Worm (Caenorhabditis elegans) whole organism, late embryonic: ENCODE measurements around the gene F59B10.3.
A peak's percentile ranks its signal among the peaks of the same experiment; 100 is the strongest.

ENCODE experiments used
- C08G9.2 ChIP-seq: sonication (generic microtip); optimal IDR thresholded peaks from 2 replicates; lab custom pipeline; 2016; ENCODE audit warnings: mild to moderate bottlenecking, missing genetic modification characterization, moderate library complexity, missing compliant biosample characterization
- F13H6.1 ChIP-seq: sonication (generic microtip); optimal IDR thresholded peaks from 2 replicates; lab custom pipeline; 2016; ENCODE audit warnings: missing genetic modification characterization, missing compliant biosample characterization
- K09A11.1 ChIP-seq: sonication (generic microtip); optimal IDR thresholded peaks from 2 replicates; lab custom pipeline; 2017; ENCODE audit warnings: antibody characterized with exemption, mild to moderate bottlenecking, missing genetic modification characterization, missing compliant biosample characterization; ENCODE audit not compliant: insufficient read depth
- Y22D7AL.16 ChIP-seq: sonication (generic microtip); optimal IDR thresholded peaks from 2 replicates; lab custom pipeline; 2016; ENCODE audit warnings: missing genetic modification characterization, missing compliant biosample characterization
- ahr-1 ChIP-seq: sonication (generic microtip); optimal IDR thresholded peaks from 2 replicates; lab custom pipeline; 2016; ENCODE audit warnings: missing genetic modification characterization, missing compliant biosample characterization
- ama-1 ChIP-seq: fragments of 150-350 bp; optimal IDR thresholded peaks from 2 replicates; lab custom pipeline; 2014
- ceh-14 ChIP-seq: sonication (generic microtip); optimal IDR thresholded peaks from 2 replicates; lab custom pipeline; 2016; ENCODE audit warnings: missing genotype, missing genetic modification characterization, missing compliant biosample characterization
- ceh-18 ChIP-seq: sonication (generic microtip); optimal IDR thresholded peaks from 2 replicates; lab custom pipeline; 2016; ENCODE audit warnings: missing genetic modification characterization, missing compliant biosample characterization
- ceh-19 ChIP-seq: fragments of 200-800 bp; sonication (Bioruptor generic); optimal IDR thresholded peaks from 2 replicates; lab custom pipeline; 2018; ENCODE audit warnings: mild to moderate bottlenecking, missing genetic modification characterization, missing compliant biosample characterization
- ceh-22 ChIP-seq: sonication (generic microtip); optimal IDR thresholded peaks from 2 replicates; lab custom pipeline; 2017; ENCODE audit warnings: missing biosample characterization, missing genetic modification characterization
- ceh-31 ChIP-seq: sonication (generic microtip); optimal IDR thresholded peaks from 2 replicates; lab custom pipeline; 2016; ENCODE audit warnings: missing genetic modification characterization, missing compliant biosample characterization
- ceh-34 ChIP-seq: sonication (generic microtip); optimal IDR thresholded peaks from 2 replicates; lab custom pipeline; 2016; ENCODE audit warnings: mild to moderate bottlenecking, missing genetic modification characterization, missing compliant biosample characterization
- ceh-48 ChIP-seq: sonication (generic microtip); optimal IDR thresholded peaks from 2 replicates; lab custom pipeline; 2016; ENCODE audit warnings: missing genetic modification characterization, inconsistent platforms, missing compliant biosample characterization
- ceh-9 ChIP-seq: sonication (generic microtip); optimal IDR thresholded peaks from 2 replicates; lab custom pipeline; 2016; ENCODE audit warnings: mild to moderate bottlenecking, missing genetic modification characterization, inconsistent platforms, missing compliant biosample characterization
- che-1 ChIP-seq: sonication (generic microtip); optimal IDR thresholded peaks from 2 replicates; lab custom pipeline; 2016; ENCODE audit warnings: mild to moderate bottlenecking, missing genetic modification characterization, missing compliant biosample characterization
- dmd-4 ChIP-seq: sonication (generic microtip); optimal IDR thresholded peaks from 2 replicates; lab custom pipeline; 2016; ENCODE audit warnings: borderline replicate concordance, missing genetic modification characterization, missing compliant biosample characterization
- dve-1 ChIP-seq: sonication (generic microtip); optimal IDR thresholded peaks from 2 replicates; lab custom pipeline; 2017; ENCODE audit warnings: antibody characterized with exemption, mild to moderate bottlenecking, missing genetic modification characterization, missing compliant biosample characterization
- elt-2 ChIP-seq: sonication (generic microtip); optimal IDR thresholded peaks from 2 replicates; lab custom pipeline; 2016; ENCODE audit warnings: missing genetic modification reagents, missing genetic modification characterization, missing compliant biosample characterization
- elt-4 ChIP-seq: sonication (generic microtip); optimal IDR thresholded peaks from 2 replicates; lab custom pipeline; 2016; ENCODE audit warnings: missing genetic modification characterization, missing compliant biosample characterization
- ets-4 ChIP-seq: sonication (generic microtip); optimal IDR thresholded peaks from 2 replicates; lab custom pipeline; 2016; ENCODE audit warnings: missing genetic modification characterization, missing compliant biosample characterization
- fax-1 ChIP-seq: sonication (generic microtip); optimal IDR thresholded peaks from 2 replicates; lab custom pipeline; 2016; ENCODE audit warnings: missing genotype, missing genetic modification characterization, missing compliant biosample characterization
- fkh-6 ChIP-seq: sonication (generic microtip); optimal IDR thresholded peaks from 2 replicates; lab custom pipeline; 2016; ENCODE audit warnings: missing genetic modification characterization, missing compliant biosample characterization
- gmeb-2 ChIP-seq: sonication (generic microtip); optimal IDR thresholded peaks from 2 replicates; lab custom pipeline; 2016; ENCODE audit warnings: missing genetic modification characterization, inconsistent platforms, missing compliant biosample characterization
- hlh-15 ChIP-seq: sonication (generic microtip); optimal IDR thresholded peaks from 2 replicates; lab custom pipeline; 2016; ENCODE audit warnings: missing genetic modification characterization, missing compliant biosample characterization
- hlh-30 ChIP-seq: sonication (generic microtip); optimal IDR thresholded peaks from 2 replicates; lab custom pipeline; 2017; ENCODE audit warnings: antibody characterized with exemption, missing genetic modification characterization, missing compliant biosample characterization; ENCODE audit not compliant: insufficient read depth
- hlh-6 ChIP-seq: sonication (generic microtip); optimal IDR thresholded peaks from 2 replicates; lab custom pipeline; 2016; ENCODE audit warnings: missing genotype, missing genetic modification characterization, missing compliant biosample characterization
- hlh-8 ChIP-seq: sonication (generic microtip); optimal IDR thresholded peaks from 2 replicates; lab custom pipeline; 2016; ENCODE audit warnings: missing genotype, missing genetic modification characterization, missing compliant biosample characterization
- lim-6 ChIP-seq: sonication (generic microtip); optimal IDR thresholded peaks from 2 replicates; lab custom pipeline; 2016; ENCODE audit warnings: missing genetic modification characterization, missing compliant biosample characterization
- lin-11 ChIP-seq: fragments of 200-800 bp; sonication (Bioruptor generic); optimal IDR thresholded peaks from 2 replicates; lab custom pipeline; 2018; ENCODE audit warnings: mild to moderate bottlenecking, missing genetic modification characterization, missing compliant biosample characterization
- mec-3 ChIP-seq: sonication (generic microtip); optimal IDR thresholded peaks from 2 replicates; lab custom pipeline; 2016; ENCODE audit warnings: borderline replicate concordance, missing genetic modification characterization, missing compliant biosample characterization
- nhr-232 ChIP-seq: sonication (generic microtip); optimal IDR thresholded peaks from 2 replicates; lab custom pipeline; 2016; ENCODE audit warnings: missing genetic modification characterization, missing compliant biosample characterization
- odd-2 ChIP-seq: sonication (generic microtip); optimal IDR thresholded peaks from 2 replicates; lab custom pipeline; 2017; ENCODE audit warnings: antibody characterized with exemption, mild to moderate bottlenecking, missing genetic modification characterization, missing compliant biosample characterization
- pax-1 ChIP-seq: fragments of 150-350 bp; optimal IDR thresholded peaks from 2 replicates; lab custom pipeline; 2014; ENCODE audit warnings: missing biosample characterization, missing genetic modification characterization
- pqm-1 ChIP-seq: sonication (generic microtip); optimal IDR thresholded peaks from 2 replicates; lab custom pipeline; 2016; ENCODE audit warnings: missing genetic modification characterization, missing compliant biosample characterization
- pros-1 ChIP-seq: fragments of 150-350 bp; optimal IDR thresholded peaks from 2 replicates; lab custom pipeline; 2014; ENCODE audit warnings: missing biosample characterization, missing genetic modification reagents, missing genetic modification characterization
- ref-2 ChIP-seq: sonication (generic microtip); optimal IDR thresholded peaks from 2 replicates; lab custom pipeline; 2016; ENCODE audit warnings: missing genetic modification characterization, missing compliant biosample characterization
- rnt-1 ChIP-seq: sonication (generic microtip); optimal IDR thresholded peaks from 2 replicates; lab custom pipeline; 2016; ENCODE audit warnings: missing genetic modification characterization, missing compliant biosample characterization
- sdc-2 ChIP-seq: sonication (generic microtip); optimal IDR thresholded peaks from 2 replicates; lab custom pipeline; 2016; ENCODE audit warnings: missing genotype, missing genetic modification characterization, missing compliant biosample characterization
- sox-2 ChIP-seq: fragments of 200-800 bp; sonication (Bioruptor generic); IDR thresholded peaks from 2 replicates; pipeline ENCODE4 v1.3.6; 2022; ENCODE audit warnings: missing genetic modification reagents, missing genetic modification characterization, missing compliant biosample characterization
- syd-9 ChIP-seq: sonication (generic microtip); optimal IDR thresholded peaks from 2 replicates; lab custom pipeline; 2016; ENCODE audit warnings: mild to moderate bottlenecking, missing genetic modification characterization, moderate library complexity, missing compliant biosample characterization
- tbx-2 ChIP-seq: sonication (generic microtip); optimal IDR thresholded peaks from 2 replicates; lab custom pipeline; 2016; ENCODE audit warnings: missing genetic modification characterization, missing compliant biosample characterization
- unc-3 ChIP-seq, 2 experiments: fragments of 200-800 bp in 1 of 2; sonication (Bioruptor generic) in 1 of 2; sonication (generic microtip) in 1 of 2; conservative IDR thresholded peaks in 1 of 2; optimal IDR thresholded peaks in 1 of 2; 2 replicates each; pipeline versions ENCODE4 v1.3.6 to Lab custom; 2016 to 2022; ENCODE audit warnings: missing compliant biosample characterization in 2 of 2, missing genetic modification characterization in 2 of 2, missing genetic modification reagents in 1 of 2
- unc-42 ChIP-seq: sonication (generic microtip); optimal IDR thresholded peaks from 2 replicates; lab custom pipeline; 2016; ENCODE audit warnings: missing genotype, missing genetic modification characterization, missing compliant biosample characterization
- unc-55 ChIP-seq: sonication (generic microtip); optimal IDR thresholded peaks from 2 replicates; lab custom pipeline; 2017; ENCODE audit warnings: missing biosample characterization, missing genetic modification reagents, missing genetic modification characterization
- zip-5 ChIP-seq: sonication (generic microtip); optimal IDR thresholded peaks from 2 replicates; lab custom pipeline; 2016; ENCODE audit warnings: missing genetic modification characterization, missing compliant biosample characterization

F59B10.3 gene

ce11 chrII:10556550-10557205 is 46.3 kb downstream of the F59B10.3 start:
- no peak for TF ChIP-seq ceh-34 (tag; lab: Kevin White, UChicago)
- TF ChIP-seq lim-6 (tag; lab: Kevin White, UChicago) = no peak
- no peak for TF ChIP-seq ceh-48 (tag; lab: Kevin White, UChicago)
- peak; percentile 25 for TF ChIP-seq elt-2
- no peak for TF ChIP-seq tbx-2 (tag; lab: Kevin White, UChicago)
- TF ChIP-seq ceh-9 (tag; lab: Kevin White, UChicago) = no peak
- no peak for TF ChIP-seq ref-2 (tag; lab: Kevin White, UChicago)

- no peak for TF ChIP-seq F13H6.1
- peak; percentile 43 for TF ChIP-seq hlh-30
- no peak for TF ChIP-seq nhr-232 (tag; lab: Kevin White, UChicago)
- TF ChIP-seq ceh-22 = no peak
Observed at ce11 chrII:10557206-10557574, 46.8 kb downstream of the F59B10.3 start.

- TF ChIP-seq ceh-31 (tag; lab: Kevin White, UChicago) = no peak
- peak; percentile 50 for TF ChIP-seq hlh-30
Observed at ce11 chrII:10558345-10558744, 48.0 kb downstream of the F59B10.3 start.

ce11 chrII:10558962-10559415 is 48.6 kb downstream of the F59B10.3 start:
- no peak for TF ChIP-seq hlh-6 (tag; lab: Kevin White, UChicago)
- TF ChIP-seq fax-1 (tag; lab: Kevin White, UChicago) = no peak
- TF ChIP-seq hlh-30 = peak; percentile 85
- no peak for TF ChIP-seq ets-4
- TF ChIP-seq hlh-8 (tag; lab: Kevin White, UChicago) = no peak
- TF ChIP-seq elt-4 = no peak
- no peak for TF ChIP-seq syd-9 (tag; lab: Kevin White, UChicago)
- no peak for TF ChIP-seq ceh-34 (tag; lab: Kevin White, UChicago)
- no peak for TF ChIP-seq ceh-14
- no peak for TF ChIP-seq elt-2
- TF ChIP-seq pax-1 (tag; lab: Kevin White, UChicago) = no peak
- no peak for TF ChIP-seq pros-1 (tag; lab: Kevin White, UChicago)
- no peak for TF ChIP-seq unc-55 (GFP tag; lab: Kevin White, UChicago)
- no peak for TF ChIP-seq dmd-4
- TF ChIP-seq unc-3 (GFP tag; conservative IDR thresholded peaks at IDR 0.05; lab: Robert Waterston, UW) = no peak
- TF ChIP-seq unc-3 (tag; optimal IDR thresholded peaks at IDR 0.05; lab: Kevin White, UChicago) = no peak
- TF ChIP-seq lin-11 (tag; lab: Kevin White, UChicago) = no peak
- TF ChIP-seq K09A11.1 (tag; lab: Kevin White, UChicago) = no peak
- TF ChIP-seq ceh-9 (tag; lab: Kevin White, UChicago) = no peak
- TF ChIP-seq zip-5 (tag; lab: Kevin White, UChicago) = no peak
- no peak for TF ChIP-seq pqm-1 (tag; lab: Kevin White, UChicago)
- TF ChIP-seq ama-1 (lab: Kevin White, UChicago) = no peak
- TF ChIP-seq nhr-232 (tag; lab: Kevin White, UChicago) = no peak
- TF ChIP-seq ceh-18 (tag; lab: Kevin White, UChicago) = peak; percentile 17
- TF ChIP-seq sox-2 (GFP tag; lab: Robert Waterston, UW) = no peak
- no peak for TF ChIP-seq C08G9.2 (tag; lab: Kevin White, UChicago)
- TF ChIP-seq dve-1 (tag; lab: Kevin White, UChicago) = no peak
- TF ChIP-seq lim-6 (tag; lab: Kevin White, UChicago) = no peak
- no peak for TF ChIP-seq fkh-6 (tag; lab: Kevin White, UChicago)
- TF ChIP-seq unc-42 (tag; lab: Kevin White, UChicago) = peak; percentile 49
- no peak for TF ChIP-seq ahr-1 (tag; lab: Kevin White, UChicago)
- TF ChIP-seq che-1 (tag; lab: Kevin White, UChicago) = no peak
- TF ChIP-seq sdc-2 (tag; lab: Kevin White, UChicago) = no peak
- no peak for TF ChIP-seq odd-2 (tag; lab: Kevin White, UChicago)
- TF ChIP-seq rnt-1 (tag; lab: Kevin White, UChicago) = no peak
- no peak for TF ChIP-seq F13H6.1
- TF ChIP-seq tbx-2 (tag; lab: Kevin White, UChicago) = peak; percentile 11
- no peak for TF ChIP-seq ceh-19
- no peak for TF ChIP-seq hlh-15 (tag; lab: Kevin White, UChicago)
- TF ChIP-seq gmeb-2 (tag; lab: Kevin White, UChicago) = no peak
- no peak for TF ChIP-seq ceh-22
- no peak for TF ChIP-seq Y22D7AL.16 (tag; lab: Kevin White, UChicago)
- TF ChIP-seq mec-3 (tag; lab: Kevin White, UChicago) = no peak
- peak; percentile 34 for TF ChIP-seq ref-2 (tag; lab: Kevin White, UChicago)
